Worm (Caenorhabditis elegans) whole organism, L1 larva: ENCODE data around the gene Y54G2A.19.

ENCODE experiments used
- ama-1 ChIP-seq: fragments of 150-350 bp; optimal IDR thresholded peaks from 2 replicates; lab custom pipeline; 2014
- dpl-1 ChIP-seq, 3 experiments: fragments of 150-350 bp in 2 of 3; sonication (generic microtip) in 1 of 3; optimal IDR thresholded peaks; 2 replicates each; lab custom pipeline; 2014 to 2017; ENCODE audit warnings: missing biosample characterization in 3 of 3, missing genetic modification characterization in 3 of 3, missing genetic modification reagents in 3 of 3
- egl-27 ChIP-seq, 2 experiments: fragments of 150-350 bp in 1 of 2; sonication (generic microtip); optimal IDR thresholded peaks; 3 replicates each; lab custom pipeline; 2017 to 2018; ENCODE audit warnings: missing biosample characterization in 2 of 2, missing genetic modification characterization in 2 of 2, missing genetic modification reagents in 2 of 2
- fos-1 ChIP-seq: fragments of 150-350 bp; optimal IDR thresholded peaks from 2 replicates; lab custom pipeline; 2014; ENCODE audit warnings: missing biosample characterization, missing genetic modification characterization
- nhr-12 ChIP-seq: sonication (generic microtip); optimal IDR thresholded peaks from 2 replicates; lab custom pipeline; 2017; ENCODE audit warnings: missing biosample characterization, missing genetic modification characterization
- unc-62 ChIP-seq: fragments of 150-350 bp; optimal IDR thresholded peaks from 2 replicates; lab custom pipeline; 2014; ENCODE audit warnings: missing biosample characterization, missing genetic modification reagents, missing genetic modification characterization
- zag-1 ChIP-seq: fragments of 150-350 bp; optimal IDR thresholded peaks from 2 replicates; lab custom pipeline; 2014; ENCODE audit warnings: missing biosample characterization, missing genetic modification characterization
- ztf-4 ChIP-seq: fragments of 150-350 bp; optimal IDR thresholded peaks from 2 replicates; lab custom pipeline; 2014; ENCODE audit warnings: missing biosample characterization, missing genetic modification characterization

- TF ChIP-seq egl-27 (tag; optimal IDR thresholded peaks at IDR 0.05; lab: Kevin White, UChicago), result no peak
- TF ChIP-seq nhr-12 (tag; lab: Kevin White, UChicago), result no peak
- TF ChIP-seq dpl-1 (GFP tag; optimal IDR thresholded peaks at IDR 0.05; lab: Kevin White, UChicago), result no peak
- no peak for TF ChIP-seq fos-1 (tag; lab: Kevin White, UChicago)
- no peak for TF ChIP-seq zag-1
- TF ChIP-seq ama-1 (lab: Kevin White, UChicago), result no peak
- TF ChIP-seq unc-62 (GFP tag; lab: Kevin White, UChicago), result no peak
- no peak for TF ChIP-seq ztf-4
Observed at ce11 chrIV:2850586-2850985, 43.9 kb downstream of the Y54G2A.19 start, which contains the start of gene clec-85.
